Worm (Caenorhabditis elegans) whole organism, young adult: ENCODE results near the gene clec-217.

ENCODE experiments used
- hlh-26 ChIP-seq: fragments of 200-800 bp; sonication (Bioruptor generic); conservative IDR thresholded peaks from 2 replicates; pipeline ENCODE4 v1.3.6; 2022; ENCODE audit warnings: missing genetic modification reagents, missing genetic modification characterization, missing compliant biosample characterization
- pha-4 ChIP-seq: fragments of 150-350 bp; sonication (generic microtip); optimal IDR thresholded peaks from 2 replicates; lab custom pipeline; 2014; ENCODE audit warnings: missing biosample characterization, missing genetic modification reagents, missing genetic modification characterization

DNA sequence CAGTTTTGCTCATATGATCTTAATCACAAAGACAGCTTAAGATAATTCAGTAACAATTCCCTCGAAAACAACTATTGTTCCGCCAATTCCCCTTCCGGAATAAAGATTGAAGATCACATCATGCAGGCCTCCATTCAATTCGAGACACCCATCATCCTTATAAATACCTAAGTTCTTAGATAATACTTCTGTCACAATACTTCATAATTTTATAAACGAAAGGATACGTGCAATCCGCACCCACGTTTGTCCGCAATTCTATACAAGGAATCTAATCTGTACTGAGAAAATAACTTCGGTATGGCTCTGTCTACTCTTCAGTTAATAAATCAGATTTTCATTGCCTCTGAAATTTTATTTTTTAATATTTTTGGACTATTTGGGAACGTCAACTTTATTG is 30.0 kb downstream of the clec-217 start, which contains the start of gene srsx-5:
- TF ChIP-seq pha-4 (tag; lab: Kevin White, UChicago) (no peak), hlh-26 (no peak)
